Worm (Caenorhabditis elegans): ENCODE results near the gene mppb-1.

DNA sequence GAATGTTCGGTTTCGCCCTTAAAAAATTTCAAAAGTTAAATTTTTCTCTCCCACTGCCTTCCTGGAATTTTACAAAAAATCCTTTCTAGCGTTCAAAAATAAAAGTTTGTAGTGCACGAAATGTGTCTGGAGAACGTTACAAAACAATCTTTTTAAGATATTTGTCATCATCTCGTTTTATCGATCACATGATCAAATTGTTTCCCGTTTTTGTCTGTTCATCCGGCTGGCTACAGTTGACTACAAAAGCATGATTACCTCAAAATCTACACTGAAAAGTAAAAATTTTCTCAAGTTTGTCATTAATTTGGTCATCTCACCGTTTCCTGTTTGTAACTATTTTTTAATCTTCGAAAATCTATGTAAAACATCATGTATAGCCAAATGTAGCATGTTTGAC lies 23.4 kb upstream of the mppb-1 start:
- no peak for TF ChIP-seq sdz-12 (GFP tag; optimal IDR thresholded peaks at IDR 0.05)
- TF ChIP-seq ceh-28 (tag; optimal IDR thresholded peaks at IDR 0.05): no peak
- no peak for TF ChIP-seq ces-1 (GFP tag; optimal IDR thresholded peaks at IDR 0.05)
- no peak for TF ChIP-seq lin-1 (GFP tag; IDR thresholded peaks at IDR 0.05)
- no peak for TF ChIP-seq fos-1 (tag; optimal IDR thresholded peaks at IDR 0.05)
- no peak for TF ChIP-seq snpc-1.2 (GFP tag; IDR thresholded peaks at IDR 0.05)
- no peak for TF ChIP-seq tra-1 (GFP tag; IDR thresholded peaks at IDR 0.05)
- no peak for TF ChIP-seq zag-1 (tag; optimal IDR thresholded peaks at IDR 0.05)
- no peak for TF ChIP-seq daf-16 (GFP tag; optimal IDR thresholded peaks at IDR 0.05)
- TF ChIP-seq daf-16 (tag; optimal IDR thresholded peaks at IDR 0.05): no peak
- TF ChIP-seq nhr-237 (tag; optimal IDR thresholded peaks at IDR 0.05): no peak
- TF ChIP-seq aly-2 (tag; optimal IDR thresholded peaks at IDR 0.05): no peak
- no peak for TF ChIP-seq hlh-11 (tag; optimal IDR thresholded peaks at IDR 0.05)
- TF ChIP-seq dve-1 (tag; optimal IDR thresholded peaks at IDR 0.05; ENCODE audit: insufficient read depth): no peak
- TF ChIP-seq daf-12 (tag; optimal IDR thresholded peaks at IDR 0.05): no peak
